Fruit fly (Drosophila melanogaster) whole organism, embryonic: ENCODE results near the gene CG5246.
A peak's percentile ranks its signal among the peaks of the same experiment; 100 is the strongest.

ENCODE experiments used
- Bteb2 ChIP-seq: fragments of 200-800 bp; sonication (Bioruptor generic); optimal IDR thresholded peaks from 2 replicates; lab custom pipeline; 2016; ENCODE audit warnings: missing biosample characterization, missing genetic modification characterization
- CG10366 ChIP-seq: fragments of 200-800 bp; sonication (Bioruptor generic); IDR thresholded peaks from 2 replicates; pipeline ENCODE4 v1.3.6; 2022; ENCODE audit warnings: missing biosample characterization, missing genetic modification characterization
- CG10431 ChIP-seq: fragments of 200-800 bp; sonication (Bioruptor generic); optimal IDR thresholded peaks from 3 replicates; lab custom pipeline; 2018; ENCODE audit warnings: missing biosample characterization, mild to moderate bottlenecking, missing genetic modification characterization
- CG1603 ChIP-seq: fragments of 200-800 bp; sonication (Bioruptor generic); optimal IDR thresholded peaks from 2 replicates; lab custom pipeline; 2019; ENCODE audit warnings: missing biosample characterization, mild to moderate bottlenecking, missing genetic modification characterization, moderate library complexity
- CG17359 ChIP-seq: fragments of 200-800 bp; sonication (Bioruptor generic); optimal IDR thresholded peaks from 3 replicates; lab custom pipeline; 2018; ENCODE audit warnings: missing biosample characterization, mild to moderate bottlenecking, missing genetic modification characterization, moderate library complexity
- CG17385 ChIP-seq: fragments of 200-800 bp; sonication (Bioruptor generic); optimal IDR thresholded peaks from 3 replicates; lab custom pipeline; 2018; ENCODE audit warnings: missing biosample characterization, mild to moderate bottlenecking, missing genetic modification characterization
- CG1792 ChIP-seq: fragments of 200-800 bp; sonication (Bioruptor generic); optimal IDR thresholded peaks from 2 replicates; lab custom pipeline; 2016; ENCODE audit warnings: missing biosample characterization, missing genetic modification characterization
- CG2120 ChIP-seq: fragments of 200-800 bp; sonication (Bioruptor generic); optimal IDR thresholded peaks from 3 replicates; lab custom pipeline; 2016; ENCODE audit warnings: missing biosample characterization, missing genetic modification characterization
- CG3281 ChIP-seq: fragments of 200-800 bp; sonication (Bioruptor generic); optimal IDR thresholded peaks from 3 replicates; lab custom pipeline; 2017; ENCODE audit warnings: missing biosample characterization, mild to moderate bottlenecking, missing genetic modification characterization
- CHES-1-like ChIP-seq: fragments of 200-800 bp; sonication (Bioruptor generic); optimal IDR thresholded peaks from 2 replicates; lab custom pipeline; 2016; ENCODE audit warnings: missing biosample characterization, missing genetic modification characterization
- Ets65A ChIP-seq: fragments of 200-800 bp; sonication (Bioruptor generic); peaks from one replicate; lab custom pipeline; 2016; ENCODE audit warnings: missing biosample characterization, missing genetic modification characterization
- HmgZ ChIP-seq: fragments of 200-800 bp; sonication (Bioruptor generic); optimal IDR thresholded peaks from 2 replicates; lab custom pipeline; 2018; ENCODE audit warnings: missing biosample characterization, mild to moderate bottlenecking, missing genetic modification characterization
- Nf-YB ChIP-seq: fragments of 200-800 bp; sonication (Bioruptor generic); optimal IDR thresholded peaks from 3 replicates; lab custom pipeline; 2019; ENCODE audit warnings: missing biosample characterization, mild to moderate bottlenecking, missing genetic modification characterization, moderate library complexity
- Pdp1 ChIP-seq, 2 experiments: fragments of 200-800 bp; sonication (Bioruptor generic); optimal IDR thresholded peaks; 3 replicates each; lab custom pipeline; 2016; ENCODE audit warnings: missing biosample characterization in 2 of 2, missing genetic modification characterization in 2 of 2, mild to moderate bottlenecking in 1 of 2, moderate library complexity in 1 of 2
- Sox102F ChIP-seq: fragments of 200-800 bp; sonication (Bioruptor generic); optimal IDR thresholded peaks from 2 replicates; lab custom pipeline; 2018; ENCODE audit warnings: missing biosample characterization, mild to moderate bottlenecking, missing genetic modification characterization, moderate library complexity
- Tbp ChIP-seq: fragments of >200 bp; optimal IDR thresholded peaks from 2 replicates; lab custom pipeline; 2018; ENCODE audit warnings: missing biosample characterization, missing genetic modification characterization
- Usf ChIP-seq: fragments of 200-800 bp; sonication (Bioruptor generic); optimal IDR thresholded peaks from 2 replicates; lab custom pipeline; 2017; ENCODE audit warnings: missing genotype, missing biosample characterization, missing genetic modification characterization
- disco-r ChIP-seq: fragments of 200-800 bp; sonication (Bioruptor generic); optimal IDR thresholded peaks from 2 replicates; lab custom pipeline; 2016; ENCODE audit warnings: missing biosample characterization, missing genetic modification characterization
- fd102C ChIP-seq: fragments of 200-800 bp; sonication (Bioruptor generic); optimal IDR thresholded peaks from 2 replicates; lab custom pipeline; 2018; ENCODE audit warnings: missing biosample characterization, mild to moderate bottlenecking, missing genetic modification characterization, moderate library complexity
- fd96Cb ChIP-seq: fragments of 200-800 bp; sonication (Bioruptor generic); optimal IDR thresholded peaks from 2 replicates; lab custom pipeline; 2018; ENCODE audit warnings: missing biosample characterization, mild to moderate bottlenecking, missing genetic modification characterization, moderate library complexity
- grn ChIP-seq: fragments of 200-800 bp; sonication (Bioruptor generic); optimal IDR thresholded peaks from 3 replicates; lab custom pipeline; 2017; ENCODE audit warnings: missing biosample characterization, missing genetic modification characterization
- gt ChIP-seq: fragments of 200-800 bp; sonication (Bioruptor generic); IDR thresholded peaks from 2 replicates; pipeline ENCODE4 v1.3.6; 2022; ENCODE audit warnings: missing biosample characterization, missing genetic modification characterization
- hbn ChIP-seq: fragments of 200-800 bp; sonication (Bioruptor generic); IDR thresholded peaks from 2 replicates; pipeline ENCODE4 v1.3.6; 2022; ENCODE audit warnings: missing biosample characterization, missing genetic modification characterization; ENCODE audit not compliant: partially characterized antibody
- kni ChIP-seq: fragments of 200-800 bp; sonication (Bioruptor generic); optimal IDR thresholded peaks from 3 replicates; lab custom pipeline; 2017; ENCODE audit warnings: mild to moderate bottlenecking, missing biosample characterization, missing genetic modification reagents, missing genetic modification characterization
- lab ChIP-seq: fragments of 200-800 bp; sonication (Bioruptor generic); optimal IDR thresholded peaks from 3 replicates; lab custom pipeline; 2017; ENCODE audit warnings: missing biosample characterization, missing genetic modification characterization, mild to moderate bottlenecking, moderate library complexity, missing genetic modification reagents
- nerfin-2 ChIP-seq: fragments of 200-800 bp; sonication (Bioruptor generic); IDR thresholded peaks from 2 replicates; pipeline ENCODE4 v1.3.6; 2022; ENCODE audit warnings: missing biosample characterization, missing genetic modification characterization; ENCODE audit not compliant: partially characterized antibody
- odd ChIP-seq: fragments of 200-800 bp; sonication (Bioruptor generic); optimal IDR thresholded peaks from 2 replicates; lab custom pipeline; 2017; ENCODE audit warnings: missing biosample characterization, mild to moderate bottlenecking, missing genetic modification characterization
- phol ChIP-seq: fragments of 200-800 bp; sonication (Bioruptor generic); optimal IDR thresholded peaks from 3 replicates; lab custom pipeline; 2018; ENCODE audit warnings: missing biosample characterization, mild to moderate bottlenecking, missing genetic modification characterization, moderate library complexity
- pita ChIP-seq: fragments of 200-800 bp; sonication (Bioruptor generic); optimal IDR thresholded peaks from 2 replicates; lab custom pipeline; 2017; ENCODE audit warnings: missing biosample characterization, mild to moderate bottlenecking, missing genetic modification characterization
- rib ChIP-seq: fragments of 200-800 bp; sonication (Bioruptor generic); IDR thresholded peaks from 2 replicates; pipeline ENCODE4 v1.3.6; 2022; ENCODE audit warnings: missing biosample characterization, missing genetic modification characterization
- sens ChIP-seq: fragments of 200-800 bp; sonication (Bioruptor generic); peaks from one replicate; lab custom pipeline; 2016; ENCODE audit warnings: missing biosample characterization, missing genetic modification characterization
- slp2 ChIP-seq: fragments of 200-800 bp; sonication (Bioruptor generic); optimal IDR thresholded peaks from 2 replicates; lab custom pipeline; 2016; ENCODE audit warnings: missing biosample characterization, missing genetic modification characterization
- sna ChIP-seq: fragments of 200-800 bp; sonication (Bioruptor generic); IDR thresholded peaks from 2 replicates; pipeline ENCODE4 v1.3.6; 2022; ENCODE audit warnings: missing biosample characterization, missing genetic modification characterization; ENCODE audit not compliant: partially characterized antibody
- sob ChIP-seq: fragments of 200-800 bp; sonication (Bioruptor generic); IDR thresholded peaks from 2 replicates; pipeline ENCODE4 v1.3.6; 2022; ENCODE audit warnings: missing biosample characterization, missing genetic modification characterization
- stwl ChIP-seq: fragments of 200-800 bp; sonication (Bioruptor generic); optimal IDR thresholded peaks from 3 replicates; lab custom pipeline; 2018; ENCODE audit warnings: missing biosample characterization, mild to moderate bottlenecking, missing genetic modification characterization, moderate library complexity
- zen ChIP-seq: fragments of 200-800 bp; sonication (Bioruptor generic); optimal IDR thresholded peaks from 3 replicates; lab custom pipeline; 2018; ENCODE audit warnings: missing biosample characterization, mild to moderate bottlenecking, missing genetic modification characterization, moderate library complexity
- zfh2 ChIP-seq: fragments of 200-800 bp; sonication (Bioruptor generic); optimal IDR thresholded peaks from 2 replicates; lab custom pipeline; 2016; ENCODE audit warnings: missing biosample characterization, missing genetic modification characterization

The CG5246 gene

dm6 chr3R:17118917-17119378, 17.0 kb upstream of the CG5246 start (continued):
- TF ChIP-seq hbn (GFP tag; lab: Robert Waterston, UW), result peak; percentile 48; the same call in 1 of the 2 replicates
- TF ChIP-seq Pdp1 (GFP tag; optimal IDR thresholded peaks at IDR 0.05; lab: Kevin White, UChicago), result no peak
- no peak for TF ChIP-seq fd96Cb (tag; lab: Kevin White, UChicago)
- TF ChIP-seq Sox102F (GFP tag; lab: Kevin White, UChicago), result no peak
- TF ChIP-seq CG3281 (GFP tag; lab: Kevin White, UChicago), result peak; percentile 42
- no peak for TF ChIP-seq Tbp
- TF ChIP-seq disco-r, result no peak
- TF ChIP-seq HmgZ (tag; lab: Kevin White, UChicago), result peak; percentile 14
- no peak for TF ChIP-seq Ets65A
- TF ChIP-seq sna (GFP tag; lab: Robert Waterston, UW), result peak; percentile 22; the same call in 1 of the 2 replicates
- no peak for TF ChIP-seq CG17359
- peak; percentile 18 for TF ChIP-seq stwl (tag; lab: Kevin White, UChicago)
- peak; percentile 33 for TF ChIP-seq CG17385 (GFP tag; lab: Kevin White, UChicago)
- TF ChIP-seq rib (GFP tag; lab: Robert Waterston, UW), result peak; percentile 44; the same call in 1 of the 2 replicates
- no peak for TF ChIP-seq CG1792
- no peak for TF ChIP-seq zfh2 (GFP tag; lab: Kevin White, UChicago)
- no peak for TF ChIP-seq Bteb2 (GFP tag; lab: Kevin White, UChicago)
- TF ChIP-seq zen, result no peak
- TF ChIP-seq kni (GFP tag; lab: Kevin White, UChicago), result peak; percentile 43
- TF ChIP-seq sens, result peak; percentile 42
- TF ChIP-seq gt (GFP tag; lab: Robert Waterston, UW), result no peak
- 0 out of 2 replicates have a peak, but pooled peaks have one; percentile 13 for TF ChIP-seq sob
- TF ChIP-seq CHES-1-like (GFP tag; lab: Kevin White, UChicago), result peak; percentile 25
- no peak for TF ChIP-seq Nf-YB
- TF ChIP-seq odd (GFP tag; lab: Kevin White, UChicago), result no peak
- no peak for TF ChIP-seq fd102C (GFP tag; lab: Kevin White, UChicago)
- no peak for TF ChIP-seq pita (GFP tag; lab: Kevin White, UChicago)
- TF ChIP-seq slp2 (GFP tag; lab: Kevin White, UChicago), result no peak
- TF ChIP-seq CG2120 (GFP tag; lab: Kevin White, UChicago), result no peak
- TF ChIP-seq nerfin-2 (GFP tag; lab: Robert Waterston, UW), result no peak; the same call in 1 of the 2 replicates
- TF ChIP-seq CG1603 (tag; lab: Kevin White, UChicago), result no peak
- TF ChIP-seq lab (GFP tag; lab: Kevin White, UChicago), result peak; percentile 36
- TF ChIP-seq CG10366 (GFP tag; lab: Robert Waterston, UW), result no peak

- TF ChIP-seq Usf (GFP tag; lab: Kevin White, UChicago) (no peak), sens (peak; percentile 12), CG10431 (GFP tag; lab: Kevin White, UChicago) (no peak), grn (GFP tag; lab: Kevin White, UChicago) (no peak)
These were observed 15.7 kb upstream of the CG5246 start, which contains the start of gene CG34278 for dm6 chr3R:17120165-17120564. CG34278 (plus strand) TSS chr3R:17120465.

- TF ChIP-seq phol, result no peak
- TF ChIP-seq lab (GFP tag; lab: Kevin White, UChicago), result peak; percentile 14
These were observed 14.6 kb upstream of the CG5246 start, which contains the start of gene CG42779 for dm6 chr3R:17121277-17121676. CG42779 (plus strand) TSS chr3R:17121577.
